Fruit fly (Drosophila melanogaster) whole organism, embryonic: ENCODE results near the gene Pis.

Experiments
- BEAF-32 ChIP-seq: fragments of 200-800 bp; sonication (Bioruptor generic); optimal IDR thresholded peaks from 3 replicates; lab custom pipeline; 2017; ENCODE audit warnings: missing biosample characterization, missing genetic modification characterization, mild to moderate bottlenecking, moderate library complexity, missing genetic modification reagents
- CG10462 ChIP-seq: fragments of 200-800 bp; sonication (Bioruptor generic); optimal IDR thresholded peaks from 2 replicates; lab custom pipeline; 2016; ENCODE audit warnings: missing biosample characterization, missing genetic modification characterization
- CG10565 ChIP-seq: fragments of 200-800 bp; sonication (Bioruptor generic); optimal IDR thresholded peaks from 3 replicates; lab custom pipeline; 2016; ENCODE audit warnings: missing biosample characterization, mild to moderate bottlenecking, missing genetic modification characterization
- CG11085 ChIP-seq: fragments of 200-800 bp; sonication (Bioruptor generic); IDR thresholded peaks from 2 replicates; pipeline ENCODE4 v1.3.6; 2022; ENCODE audit warnings: missing biosample characterization, missing genetic modification characterization
- CG12219 ChIP-seq: fragments of 200-800 bp; sonication (Bioruptor generic); optimal IDR thresholded peaks from 3 replicates; lab custom pipeline; 2018; ENCODE audit warnings: missing biosample characterization, mild to moderate bottlenecking, missing genetic modification characterization
- CG12236 ChIP-seq: fragments of 200-800 bp; sonication (Bioruptor generic); optimal IDR thresholded peaks from 2 replicates; lab custom pipeline; 2016; ENCODE audit warnings: missing biosample characterization, missing genetic modification characterization
- CG13775 ChIP-seq: fragments of 200-800 bp; sonication (Bioruptor generic); optimal IDR thresholded peaks from 3 replicates; lab custom pipeline; 2017; ENCODE audit warnings: missing biosample characterization, mild to moderate bottlenecking, missing genetic modification characterization
- CG15269 ChIP-seq: fragments of 200-800 bp; sonication (Bioruptor generic); optimal IDR thresholded peaks from 2 replicates; lab custom pipeline; 2018; ENCODE audit warnings: missing biosample characterization, mild to moderate bottlenecking, missing genetic modification characterization, moderate library complexity
- CG16813 ChIP-seq: fragments of 200-800 bp; sonication (Bioruptor generic); IDR thresholded peaks from 3 replicates; pipeline ENCODE4 v1.3.6; 2022; ENCODE audit warnings: missing biosample characterization, missing genetic modification characterization; ENCODE audit not compliant: partially characterized antibody
- CG17359 ChIP-seq: fragments of 200-800 bp; sonication (Bioruptor generic); optimal IDR thresholded peaks from 3 replicates; lab custom pipeline; 2018; ENCODE audit warnings: missing biosample characterization, mild to moderate bottlenecking, missing genetic modification characterization, moderate library complexity
- CG1832 ChIP-seq: fragments of 200-800 bp; sonication (Bioruptor generic); optimal IDR thresholded peaks from 2 replicates; lab custom pipeline; 2017; ENCODE audit warnings: missing biosample characterization, mild to moderate bottlenecking, missing genetic modification characterization, inconsistent platforms
- CG18764 ChIP-seq: fragments of 200-800 bp; sonication (Bioruptor generic); optimal IDR thresholded peaks from 3 replicates; lab custom pipeline; 2016; ENCODE audit warnings: missing biosample characterization, missing genetic modification characterization
- CG2202 ChIP-seq: fragments of 200-800 bp; sonication (Bioruptor generic); optimal IDR thresholded peaks from 2 replicates; lab custom pipeline; 2018; ENCODE audit warnings: missing biosample characterization, mild to moderate bottlenecking, missing genetic modification characterization
- CG30403 ChIP-seq: fragments of 200-800 bp; sonication (Bioruptor generic); optimal IDR thresholded peaks from 3 replicates; lab custom pipeline; 2016; ENCODE audit warnings: missing biosample characterization, missing genetic modification characterization
- CG33557 ChIP-seq: fragments of 200-800 bp; sonication (Bioruptor generic); optimal IDR thresholded peaks from 2 replicates; lab custom pipeline; 2019; ENCODE audit warnings: missing biosample characterization, mild to moderate bottlenecking, missing genetic modification characterization, moderate library complexity
- CG34422 ChIP-seq: fragments of 200-800 bp; sonication (Bioruptor generic); IDR thresholded peaks from 3 replicates; pipeline ENCODE4 v1.3.6; 2022; ENCODE audit warnings: missing biosample characterization, missing genetic modification characterization
- CG4707 ChIP-seq: fragments of 200-800 bp; sonication (Bioruptor generic); optimal IDR thresholded peaks from 2 replicates; lab custom pipeline; 2018; ENCODE audit warnings: missing biosample characterization, mild to moderate bottlenecking, missing genetic modification characterization, moderate library complexity
- CG8089 ChIP-seq: fragments of 200-800 bp; sonication (Bioruptor generic); optimal IDR thresholded peaks from 3 replicates; lab custom pipeline; 2016; ENCODE audit warnings: missing biosample characterization, missing genetic modification characterization
- CG9437 ChIP-seq: fragments of 200-800 bp; sonication (Bioruptor generic); optimal IDR thresholded peaks from 2 replicates; lab custom pipeline; 2018; ENCODE audit warnings: missing biosample characterization, mild to moderate bottlenecking, missing genetic modification characterization
- Camta ChIP-seq: fragments of 200-800 bp; sonication (Bioruptor generic); optimal IDR thresholded peaks from 2 replicates; lab custom pipeline; 2016; ENCODE audit warnings: missing biosample characterization, missing genetic modification characterization
- D ChIP-seq, 2 experiments: fragments of 200-800 bp in 1 of 2; fragments of >200 bp in 1 of 2; sonication (Bioruptor generic) in 1 of 2; optimal IDR thresholded peaks; 2 replicates in 1 of 2; 3 replicates in 1 of 2; lab custom pipeline; 2017; ENCODE audit warnings: mild to moderate bottlenecking in 1 of 2, missing biosample characterization in 1 of 2, missing genetic modification characterization in 1 of 2, missing genetic modification reagents in 1 of 2
- Fer3 ChIP-seq: fragments of 200-800 bp; sonication (Bioruptor generic); optimal IDR thresholded peaks from 2 replicates; lab custom pipeline; 2018; ENCODE audit warnings: missing biosample characterization, mild to moderate bottlenecking, missing genetic modification characterization, moderate library complexity
- HLHmδ ChIP-seq: fragments of 200-800 bp; sonication (Bioruptor generic); optimal IDR thresholded peaks from 2 replicates; lab custom pipeline; 2018; ENCODE audit warnings: missing biosample characterization, mild to moderate bottlenecking, missing genetic modification characterization, moderate library complexity
- Hey ChIP-seq: fragments of 200-800 bp; sonication (Bioruptor generic); optimal IDR thresholded peaks from 3 replicates; lab custom pipeline; 2018; ENCODE audit warnings: missing biosample characterization, mild to moderate bottlenecking, missing genetic modification characterization
- Hr3 ChIP-seq: fragments of 200-800 bp; sonication (Bioruptor generic); optimal IDR thresholded peaks from 3 replicates; lab custom pipeline; 2016; ENCODE audit warnings: missing biosample characterization, missing genetic modification characterization
- Hr78 ChIP-seq, 2 experiments: fragments of 200-800 bp in 1 of 2; fragments of >200 bp in 1 of 2; sonication (Bioruptor generic) in 1 of 2; optimal IDR thresholded peaks; 2 replicates each; lab custom pipeline; 2017 to 2019; ENCODE audit warnings: missing biosample characterization in 2 of 2, missing genetic modification characterization in 2 of 2, mild to moderate bottlenecking in 1 of 2, moderate library complexity in 1 of 2
- NC2β ChIP-seq: fragments of 200-800 bp; sonication (Bioruptor generic); optimal IDR thresholded peaks from 2 replicates; lab custom pipeline; 2016; ENCODE audit warnings: missing biosample characterization, missing genetic modification characterization
- Nf-YB ChIP-seq: fragments of 200-800 bp; sonication (Bioruptor generic); optimal IDR thresholded peaks from 3 replicates; lab custom pipeline; 2019; ENCODE audit warnings: missing biosample characterization, mild to moderate bottlenecking, missing genetic modification characterization, moderate library complexity
- Oaz ChIP-seq: fragments of 200-800 bp; sonication (Bioruptor generic); IDR thresholded peaks from 2 replicates; pipeline ENCODE4 v1.3.6; 2022; ENCODE audit warnings: missing biosample characterization, missing genetic modification characterization
- Oli ChIP-seq: fragments of 200-800 bp; sonication (Bioruptor generic); optimal IDR thresholded peaks from 2 replicates; lab custom pipeline; 2018; ENCODE audit warnings: missing biosample characterization, mild to moderate bottlenecking, missing genetic modification characterization, moderate library complexity
- Ravus ChIP-seq: fragments of 200-800 bp; sonication (Bioruptor generic); IDR thresholded peaks from 2 replicates; pipeline ENCODE4 v1.3.6; 2022; ENCODE audit warnings: missing biosample characterization, missing genetic modification characterization
- Vsx1 ChIP-seq: fragments of 200-800 bp; sonication (Bioruptor generic); optimal IDR thresholded peaks from 2 replicates; lab custom pipeline; 2017; ENCODE audit warnings: missing biosample characterization, mild to moderate bottlenecking, missing genetic modification characterization, missing genetic modification reagents
- chif ChIP-seq, 2 experiments: fragments of 200-800 bp; sonication (Bioruptor generic); optimal IDR thresholded peaks; 3 replicates each; lab custom pipeline; 2016; ENCODE audit warnings: missing biosample characterization in 2 of 2, missing genetic modification characterization in 2 of 2
- crp ChIP-seq, 2 experiments: fragments of 200-800 bp; sonication (Bioruptor generic); optimal IDR thresholded peaks; 2 replicates in 1 of 2; 3 replicates in 1 of 2; lab custom pipeline; 2017; ENCODE audit warnings: missing biosample characterization in 2 of 2, missing genetic modification characterization in 2 of 2, mild to moderate bottlenecking in 1 of 2, moderate library complexity in 1 of 2
- fd96Cb ChIP-seq: fragments of 200-800 bp; sonication (Bioruptor generic); optimal IDR thresholded peaks from 2 replicates; lab custom pipeline; 2018; ENCODE audit warnings: missing biosample characterization, mild to moderate bottlenecking, missing genetic modification characterization, moderate library complexity
- hb ChIP-seq: fragments of 200-800 bp; sonication (Bioruptor generic); IDR thresholded peaks from 3 replicates; pipeline ENCODE4 v1.3.6; 2022; ENCODE audit warnings: missing biosample characterization, missing genetic modification characterization; ENCODE audit not compliant: partially characterized antibody
- klu ChIP-seq: fragments of 200-800 bp; sonication (Bioruptor generic); IDR thresholded peaks from 2 replicates; pipeline ENCODE4 v1.3.6; 2022; ENCODE audit warnings: missing biosample characterization, missing genetic modification characterization
- nom ChIP-seq: fragments of 200-800 bp; sonication (Bioruptor generic); optimal IDR thresholded peaks from 2 replicates; lab custom pipeline; 2017; ENCODE audit warnings: missing biosample characterization, missing genetic modification characterization, mild to moderate bottlenecking, moderate library complexity, missing genetic modification reagents
- onecut ChIP-seq: fragments of 200-800 bp; sonication (Bioruptor generic); IDR thresholded peaks from 2 replicates; pipeline ENCODE4 v1.3.6; 2022; ENCODE audit warnings: missing biosample characterization, missing genetic modification characterization
- p53 ChIP-seq: fragments of 200-800 bp; sonication (Bioruptor generic); optimal IDR thresholded peaks from 2 replicates; lab custom pipeline; 2016; ENCODE audit warnings: missing biosample characterization, missing genetic modification characterization
- pan ChIP-seq, 4 experiments: fragments of >200 bp in 3 of 4; fragments of 200-800 bp in 1 of 4; sonication (Bioruptor generic) in 1 of 4; optimal IDR thresholded peaks in 3 of 4; IDR thresholded peaks in 1 of 4; 2 replicates each; pipeline versions ENCODE4 v1.3.6 to Lab custom; 2017 to 2022; ENCODE audit warnings: missing biosample characterization in 2 of 4, missing genetic modification characterization in 2 of 4, mixed read lengths in 1 of 4
- pho ChIP-seq: fragments of 200-800 bp; sonication (Bioruptor generic); optimal IDR thresholded peaks from 2 replicates; lab custom pipeline; 2016; ENCODE audit warnings: missing biosample characterization, missing genetic modification characterization
- prd ChIP-seq, 3 experiments: fragments of >200 bp in 2 of 3; fragments of 200-800 bp in 1 of 3; sonication (Bioruptor generic) in 1 of 3; optimal IDR thresholded peaks in 2 of 3; IDR thresholded peaks in 1 of 3; 2 replicates in 2 of 3; 3 replicates in 1 of 3; pipeline versions ENCODE4 v1.3.6 to Lab custom; 2017 to 2022; ENCODE audit warnings: missing biosample characterization in 1 of 3, missing genetic modification characterization in 1 of 3
- ro ChIP-seq: fragments of 200-800 bp; sonication (Bioruptor generic); IDR thresholded peaks from 2 replicates; pipeline ENCODE4 v1.3.6; 2022; ENCODE audit warnings: missing biosample characterization, missing genetic modification characterization
- sd ChIP-seq: fragments of 200-800 bp; sonication (Bioruptor generic); optimal IDR thresholded peaks from 3 replicates; lab custom pipeline; 2018; ENCODE audit warnings: missing biosample characterization, mild to moderate bottlenecking, missing genetic modification characterization, moderate library complexity
- sisA ChIP-seq: fragments of 200-800 bp; sonication (Bioruptor generic); IDR thresholded peaks from 2 replicates; pipeline ENCODE4 v1.3.6; 2022; ENCODE audit warnings: missing biosample characterization, missing genetic modification characterization
- vfl ChIP-seq: fragments of 200-800 bp; sonication (Bioruptor generic); optimal IDR thresholded peaks from 2 replicates; lab custom pipeline; 2016; ENCODE audit warnings: missing biosample characterization, missing genetic modification characterization

Pis gene

DNA sequence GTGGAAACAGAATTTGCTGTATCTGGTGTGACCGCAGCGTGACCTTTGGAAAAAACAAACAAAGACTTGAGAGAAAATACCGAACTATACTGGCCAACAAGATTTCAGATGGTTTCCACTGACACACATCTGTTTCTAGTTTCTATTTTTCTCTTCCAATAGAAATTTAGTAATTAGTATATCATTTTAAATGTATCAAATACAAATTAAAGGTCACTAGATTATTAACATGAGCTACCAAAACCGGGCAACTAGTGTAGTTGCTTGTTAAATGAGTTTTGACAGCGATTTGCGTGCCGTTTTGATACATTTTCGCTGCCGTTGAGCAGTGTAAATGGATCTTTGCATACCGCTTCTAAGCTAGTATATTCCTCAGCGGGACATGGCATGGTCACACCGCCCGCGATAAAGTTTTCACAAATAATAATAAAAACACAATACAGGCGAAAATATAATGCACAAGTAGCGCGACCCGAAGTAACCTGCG, at the start of gene Pis, which contains the start of gene Hap40 (continued):
- TF ChIP-seq p53 (GFP tag; lab: Kevin White, UChicago) (no peak), ro (GFP tag; lab: Robert Waterston, UW) (no peak), vfl (GFP tag; lab: Kevin White, UChicago) (peak; percentile 43), Hr78 (GFP tag; optimal IDR thresholded peaks at IDR 0.05; lab: Kevin White, UChicago) (peak in 1 of 2 experiments; percentile 38), sd (peak; percentile 58), CG9437 (GFP tag; lab: Kevin White, UChicago) (peak; percentile 49), D (optimal IDR thresholded peaks at IDR 0.05; lab: Kevin White, UChicago) (no peak), D (GFP tag; optimal IDR thresholded peaks at IDR 0.05; lab: Kevin White, UChicago) (peak; percentile 29), Oaz (GFP tag; lab: Robert Waterston, UW) (0 out of 2 replicates have a peak, but pooled peaks have one; percentile 34), Hey (tag; lab: Kevin White, UChicago) (no peak), nom (GFP tag; lab: Kevin White, UChicago) (no peak), Vsx1 (GFP tag; lab: Kevin White, UChicago) (no peak), HLHmδ (GFP tag; lab: Kevin White, UChicago) (no peak), crp (GFP tag; optimal IDR thresholded peaks at IDR 0.05; lab: Kevin White, UChicago) (peak in 1 of 2 experiments; percentile 48), fd96Cb (tag; lab: Kevin White, UChicago) (peak; percentile 70), pan (optimal IDR thresholded peaks at IDR 0.05; lab: Kevin White, UChicago) (no peak), pan (GFP tag; optimal IDR thresholded peaks at IDR 0.05 in 1 of 2, IDR thresholded peaks at IDR 0.05 in 1 of 2) (peak in 1 of 2 experiments; percentile 53), sisA (GFP tag; lab: Robert Waterston, UW) (peak; percentile 70), CG10565 (GFP tag; lab: Kevin White, UChicago) (no peak), Nf-YB (peak; percentile 29), CG33557 (GFP tag; lab: Kevin White, UChicago) (peak; percentile 50), CG17359 (peak; percentile 66), Ravus (GFP tag; lab: Robert Waterston, UW) (no peak), Oli (tag; lab: Kevin White, UChicago) (peak; percentile 64), CG12236 (no peak), hb (no peak), CG8089 (GFP tag; lab: Kevin White, UChicago) (no peak), CG18764 (peak; percentile 43), klu (GFP tag; lab: Robert Waterston, UW) (peak; percentile 62; the same call in 1 of the 2 replicates), CG1832 (no peak), onecut (peak; percentile 41), prd (optimal IDR thresholded peaks at IDR 0.05; lab: Kevin White, UChicago) (no peak), prd (GFP tag; IDR thresholded peaks at IDR 0.05; lab: Robert Waterston, UW) (peak; percentile 81), CG15269 (peak; percentile 78), CG13775 (GFP tag; lab: Kevin White, UChicago) (peak; percentile 80), CG11085 (peak; percentile 46; the same call in 1 of the 2 replicates), Fer3 (tag; lab: Kevin White, UChicago) (peak; percentile 66), pho (GFP tag; lab: Kevin White, UChicago) (peak; percentile 62), CG30403 (GFP tag; lab: Kevin White, UChicago) (peak; percentile 86), CG16813 (GFP tag; lab: Robert Waterston, UW) (no peak), Hr3 (GFP tag; lab: Kevin White, UChicago) (peak; percentile 72), CG2202 (no peak), BEAF-32 (GFP tag; lab: Kevin White, UChicago) (peak; percentile 56), NC2β (GFP tag; lab: Kevin White, UChicago) (peak; percentile 10), CG12219 (GFP tag; lab: Kevin White, UChicago) (peak; percentile 43), CG10462 (GFP tag; lab: Kevin White, UChicago) (peak; percentile 27), Camta (GFP tag; lab: Kevin White, UChicago) (peak; percentile 50), chif (GFP tag; optimal IDR thresholded peaks at IDR 0.05; lab: Kevin White, UChicago) (peak; percentile 7 to 61), CG34422 (GFP tag; lab: Robert Waterston, UW) (peak; percentile 61; the same call in 2 of the 3 replicates), CG4707 (no peak)
